Fruit fly (Drosophila melanogaster) whole organism, embryonic: Measurements from ENCODE around the gene CCDC53.

ENCODE experiments used
- Atf6 ChIP-seq: fragments of 200-800 bp; sonication (Bioruptor generic); IDR thresholded peaks from 2 replicates; pipeline ENCODE4 v1.3.6; 2022; ENCODE audit warnings: missing biosample characterization, missing genetic modification characterization
- BEAF-32 ChIP-seq: fragments of 200-800 bp; sonication (Bioruptor generic); optimal IDR thresholded peaks from 3 replicates; lab custom pipeline; 2017; ENCODE audit warnings: missing biosample characterization, missing genetic modification characterization, mild to moderate bottlenecking, moderate library complexity, missing genetic modification reagents
- BtbVII ChIP-seq: fragments of 200-800 bp; sonication (Bioruptor generic); optimal IDR thresholded peaks from 3 replicates; lab custom pipeline; 2017; ENCODE audit warnings: missing biosample characterization, mild to moderate bottlenecking, missing genetic modification characterization
- CG10209 ChIP-seq: fragments of 200-800 bp; sonication (Bioruptor generic); optimal IDR thresholded peaks from 3 replicates; lab custom pipeline; 2017; ENCODE audit warnings: missing biosample characterization, mild to moderate bottlenecking, missing genetic modification characterization, missing genetic modification reagents
- CG10274 ChIP-seq: fragments of 200-800 bp; sonication (Bioruptor generic); optimal IDR thresholded peaks from 3 replicates; lab custom pipeline; 2017; ENCODE audit warnings: missing biosample characterization, mild to moderate bottlenecking, missing genetic modification characterization
- CG10431 ChIP-seq: fragments of 200-800 bp; sonication (Bioruptor generic); optimal IDR thresholded peaks from 3 replicates; lab custom pipeline; 2018; ENCODE audit warnings: missing biosample characterization, mild to moderate bottlenecking, missing genetic modification characterization
- CG10654 ChIP-seq: fragments of 200-800 bp; sonication (Bioruptor generic); optimal IDR thresholded peaks from 2 replicates; lab custom pipeline; 2016; ENCODE audit warnings: missing biosample characterization, missing genetic modification characterization
- CG11696 ChIP-seq: fragments of 200-800 bp; sonication (Bioruptor generic); IDR thresholded peaks from 2 replicates; pipeline ENCODE4 v1.3.6; 2022; ENCODE audit warnings: missing biosample characterization, missing genetic modification characterization
- CG12219 ChIP-seq: fragments of 200-800 bp; sonication (Bioruptor generic); optimal IDR thresholded peaks from 3 replicates; lab custom pipeline; 2018; ENCODE audit warnings: missing biosample characterization, mild to moderate bottlenecking, missing genetic modification characterization
- CG15011 ChIP-seq: fragments of 200-800 bp; sonication (Bioruptor generic); optimal IDR thresholded peaks from 3 replicates; lab custom pipeline; 2018; ENCODE audit warnings: missing biosample characterization, mild to moderate bottlenecking, missing genetic modification characterization
- CG15601 ChIP-seq: fragments of 200-800 bp; sonication (Bioruptor generic); optimal IDR thresholded peaks from 3 replicates; lab custom pipeline; 2019; ENCODE audit warnings: missing biosample characterization, mild to moderate bottlenecking, missing genetic modification characterization, moderate library complexity
- CG16863 ChIP-seq: fragments of 200-800 bp; sonication (Bioruptor generic); optimal IDR thresholded peaks from 3 replicates; lab custom pipeline; 2016; ENCODE audit warnings: missing biosample characterization, missing genetic modification characterization
- CG17186 ChIP-seq: fragments of 200-800 bp; sonication (Bioruptor generic); optimal IDR thresholded peaks from 3 replicates; lab custom pipeline; 2017; ENCODE audit warnings: missing biosample characterization, missing genetic modification reagents, missing genetic modification characterization
- CG17328 ChIP-seq: fragments of 200-800 bp; sonication (Bioruptor generic); IDR thresholded peaks from 2 replicates; pipeline ENCODE4 v1.3.6; 2022; ENCODE audit warnings: missing biosample characterization, missing genetic modification characterization
- CG17612 ChIP-seq: fragments of 200-800 bp; sonication (Bioruptor generic); IDR thresholded peaks from 2 replicates; pipeline ENCODE4 v1.3.6; 2022; ENCODE audit warnings: missing biosample characterization, missing genetic modification characterization
- CG2889 ChIP-seq: fragments of 200-800 bp; sonication (Bioruptor generic); IDR thresholded peaks from 3 replicates; pipeline ENCODE4 v1.3.6; 2022; ENCODE audit warnings: missing biosample characterization, missing genetic modification characterization
- CG31388 ChIP-seq: fragments of 200-800 bp; sonication (Bioruptor generic); optimal IDR thresholded peaks from 2 replicates; lab custom pipeline; 2016; ENCODE audit warnings: missing biosample characterization, missing genetic modification characterization
- CG32767 ChIP-seq: fragments of 200-800 bp; sonication (Bioruptor generic); IDR thresholded peaks from 2 replicates; pipeline ENCODE4 v1.3.6; 2022; ENCODE audit warnings: missing biosample characterization, missing genetic modification characterization
- CG3407 ChIP-seq: fragments of 200-800 bp; sonication (Bioruptor generic); optimal IDR thresholded peaks from 2 replicates; lab custom pipeline; 2018; ENCODE audit warnings: missing biosample characterization, mild to moderate bottlenecking, missing genetic modification characterization
- CG34422 ChIP-seq: fragments of 200-800 bp; sonication (Bioruptor generic); IDR thresholded peaks from 3 replicates; pipeline ENCODE4 v1.3.6; 2022; ENCODE audit warnings: missing biosample characterization, missing genetic modification characterization
- CG42726 ChIP-seq: fragments of 200-800 bp; sonication (Bioruptor generic); IDR thresholded peaks from 2 replicates; pipeline ENCODE4 v1.3.6; 2022; ENCODE audit warnings: missing biosample characterization, missing genetic modification characterization; ENCODE audit not compliant: partially characterized antibody
- CG6791 ChIP-seq: fragments of 200-800 bp; sonication (Bioruptor generic); IDR thresholded peaks from 3 replicates; pipeline ENCODE4 v1.3.6; 2022; ENCODE audit warnings: missing biosample characterization, missing genetic modification characterization; ENCODE audit not compliant: partially characterized antibody
- CG7928 ChIP-seq: fragments of 200-800 bp; sonication (Bioruptor generic); optimal IDR thresholded peaks from 2 replicates; lab custom pipeline; 2017; ENCODE audit warnings: missing biosample characterization, mild to moderate bottlenecking, missing genetic modification characterization
- CG7963 ChIP-seq: fragments of 200-800 bp; sonication (Bioruptor generic); IDR thresholded peaks from 3 replicates; pipeline ENCODE4 v1.3.6; 2022; ENCODE audit warnings: missing biosample characterization, missing genetic modification characterization; ENCODE audit not compliant: partially characterized antibody
- CG9727 ChIP-seq: fragments of 200-800 bp; sonication (Bioruptor generic); optimal IDR thresholded peaks from 3 replicates; lab custom pipeline; 2017; ENCODE audit warnings: missing biosample characterization, mild to moderate bottlenecking, missing genetic modification characterization
- CG9932 ChIP-seq: fragments of 200-800 bp; sonication (Bioruptor generic); IDR thresholded peaks from 2 replicates; pipeline ENCODE4 v1.3.6; 2022; ENCODE audit warnings: missing biosample characterization, missing genetic modification characterization
- Eip74EF ChIP-seq, 2 experiments: fragments of 200-800 bp in 1 of 2; fragments of >200 bp in 1 of 2; sonication (Bioruptor generic) in 1 of 2; optimal IDR thresholded peaks; 2 replicates each; lab custom pipeline; 2017 to 2019; ENCODE audit warnings: missing biosample characterization in 2 of 2, missing genetic modification characterization in 2 of 2, mild to moderate bottlenecking in 1 of 2, moderate library complexity in 1 of 2
- HHEX ChIP-seq: fragments of 200-800 bp; sonication (Bioruptor generic); optimal IDR thresholded peaks from 3 replicates; lab custom pipeline; 2017; ENCODE audit warnings: missing biosample characterization, mild to moderate bottlenecking, missing genetic modification characterization, missing genetic modification reagents
- Kr ChIP-seq: fragments of 200-800 bp; sonication (Bioruptor generic); optimal IDR thresholded peaks from 2 replicates; lab custom pipeline; 2017; ENCODE audit warnings: missing biosample characterization, mild to moderate bottlenecking, missing genetic modification characterization
- Lhr ChIP-seq: fragments of 200-800 bp; sonication (Bioruptor generic); optimal IDR thresholded peaks from 3 replicates; lab custom pipeline; 2017; ENCODE audit warnings: mild to moderate bottlenecking, missing biosample characterization, missing genetic modification reagents, missing genetic modification characterization
- Lim3 ChIP-seq: fragments of 200-800 bp; sonication (Bioruptor generic); IDR thresholded peaks from 2 replicates; pipeline ENCODE4 v1.3.6; 2022; ENCODE audit warnings: missing biosample characterization, missing genetic modification characterization
- Neu2 ChIP-seq: fragments of 200-800 bp; sonication (Bioruptor generic); optimal IDR thresholded peaks from 3 replicates; lab custom pipeline; 2016; ENCODE audit warnings: missing biosample characterization, missing genetic modification characterization, borderline replicate concordance
- PHDP ChIP-seq: fragments of 200-800 bp; sonication (Bioruptor generic); optimal IDR thresholded peaks from 3 replicates; lab custom pipeline; 2018; ENCODE audit warnings: missing biosample characterization, mild to moderate bottlenecking, missing genetic modification characterization, moderate library complexity
- Ptx1 ChIP-seq: fragments of 200-800 bp; sonication (Bioruptor generic); IDR thresholded peaks from 2 replicates; pipeline ENCODE4 v1.3.6; 2022; ENCODE audit warnings: missing biosample characterization, missing genetic modification characterization
- abd-A ChIP-seq: fragments of 200-800 bp; sonication (Bioruptor generic); optimal IDR thresholded peaks from 3 replicates; lab custom pipeline; 2019; ENCODE audit warnings: missing biosample characterization, mild to moderate bottlenecking, missing genetic modification characterization, moderate library complexity
- cato ChIP-seq: fragments of 200-800 bp; sonication (Bioruptor generic); optimal IDR thresholded peaks from 2 replicates; lab custom pipeline; 2016; ENCODE audit warnings: missing biosample characterization, missing genetic modification characterization, borderline replicate concordance
- croc ChIP-seq: fragments of 200-800 bp; sonication (Bioruptor generic); conservative IDR thresholded peaks from 3 replicates; pipeline ENCODE4 v1.3.6; 2022; ENCODE audit warnings: missing biosample characterization, missing genetic modification characterization
- dm ChIP-seq: fragments of 200-800 bp; sonication (Bioruptor generic); optimal IDR thresholded peaks from 3 replicates; lab custom pipeline; 2016; ENCODE audit warnings: missing biosample characterization, missing genetic modification characterization
- gt ChIP-seq: fragments of 200-800 bp; sonication (Bioruptor generic); IDR thresholded peaks from 2 replicates; pipeline ENCODE4 v1.3.6; 2022; ENCODE audit warnings: missing biosample characterization, missing genetic modification characterization
- hbn ChIP-seq: fragments of 200-800 bp; sonication (Bioruptor generic); IDR thresholded peaks from 2 replicates; pipeline ENCODE4 v1.3.6; 2022; ENCODE audit warnings: missing biosample characterization, missing genetic modification characterization; ENCODE audit not compliant: partially characterized antibody
- her ChIP-seq: fragments of 200-800 bp; sonication (Bioruptor generic); optimal IDR thresholded peaks from 2 replicates; lab custom pipeline; 2016; ENCODE audit warnings: missing biosample characterization, missing genetic modification characterization
- lmd ChIP-seq: fragments of 200-800 bp; sonication (Bioruptor generic); IDR thresholded peaks from 2 replicates; pipeline ENCODE4 v1.3.6; 2022; ENCODE audit warnings: missing biosample characterization, missing genetic modification characterization
- maf-S ChIP-seq: fragments of 200-800 bp; sonication (Bioruptor generic); optimal IDR thresholded peaks from 2 replicates; lab custom pipeline; 2016; ENCODE audit warnings: missing biosample characterization, missing genetic modification characterization
- pnt ChIP-seq: fragments of 200-800 bp; sonication (Bioruptor generic); optimal IDR thresholded peaks from 3 replicates; lab custom pipeline; 2016; ENCODE audit warnings: missing biosample characterization, missing genetic modification characterization
- pzg ChIP-seq: fragments of 200-800 bp; sonication (Bioruptor generic); optimal IDR thresholded peaks from 3 replicates; lab custom pipeline; 2018; ENCODE audit warnings: missing biosample characterization, mild to moderate bottlenecking, missing genetic modification characterization, moderate library complexity
- sna ChIP-seq: fragments of 200-800 bp; sonication (Bioruptor generic); IDR thresholded peaks from 2 replicates; pipeline ENCODE4 v1.3.6; 2022; ENCODE audit warnings: missing biosample characterization, missing genetic modification characterization; ENCODE audit not compliant: partially characterized antibody
- sqz ChIP-seq: fragments of 200-800 bp; sonication (Bioruptor generic); optimal IDR thresholded peaks from 3 replicates; lab custom pipeline; 2018; ENCODE audit warnings: missing biosample characterization, mild to moderate bottlenecking, missing genetic modification characterization
- tll ChIP-seq, 2 experiments: fragments of 200-800 bp in 1 of 2; fragments of >200 bp in 1 of 2; sonication (Bioruptor generic) in 1 of 2; optimal IDR thresholded peaks; 2 replicates each; lab custom pipeline; 2017 to 2019; ENCODE audit warnings: missing biosample characterization in 2 of 2, missing genetic modification characterization in 2 of 2, mild to moderate bottlenecking in 1 of 2, moderate library complexity in 1 of 2
- vfl ChIP-seq: fragments of 200-800 bp; sonication (Bioruptor generic); optimal IDR thresholded peaks from 2 replicates; lab custom pipeline; 2016; ENCODE audit warnings: missing biosample characterization, missing genetic modification characterization

The CCDC53 gene

dm6 chr2L:7993062-7993685 is 47.7 kb upstream of the CCDC53 start (continued):
- no peak for TF ChIP-seq dm (GFP tag; lab: Kevin White, UChicago)
- TF ChIP-seq BEAF-32 (GFP tag; lab: Kevin White, UChicago), result no peak
- no peak for TF ChIP-seq CG6791 (GFP tag; lab: Robert Waterston, UW)
- no peak for TF ChIP-seq maf-S (GFP tag; lab: Kevin White, UChicago)
- no peak for TF ChIP-seq Kr (GFP tag; lab: Kevin White, UChicago)
- no peak for TF ChIP-seq CG2889 (GFP tag; lab: Robert Waterston, UW)
- TF ChIP-seq pnt, result no peak
- no peak for TF ChIP-seq CG10274 (GFP tag; lab: Kevin White, UChicago)
- TF ChIP-seq sqz (GFP tag; lab: Kevin White, UChicago), result no peak
- no peak for TF ChIP-seq Lhr (GFP tag; lab: Kevin White, UChicago)
- no peak for TF ChIP-seq CG3407 (GFP tag; lab: Kevin White, UChicago)
- TF ChIP-seq CG7928 (GFP tag; lab: Kevin White, UChicago), result no peak
- TF ChIP-seq croc, result no peak
- no peak for TF ChIP-seq CG9932 (GFP tag; lab: Robert Waterston, UW)
- TF ChIP-seq CG11696 (GFP tag; lab: Robert Waterston, UW), result no peak
- no peak for TF ChIP-seq CG17328
- no peak for TF ChIP-seq HHEX (GFP tag; lab: Kevin White, UChicago)
- no peak for TF ChIP-seq gt (GFP tag; lab: Robert Waterston, UW)
- no peak for TF ChIP-seq lmd (GFP tag; lab: Robert Waterston, UW)
- TF ChIP-seq hbn (GFP tag; lab: Robert Waterston, UW), result no peak
- TF ChIP-seq CG42726, result no peak
- TF ChIP-seq Eip74EF (GFP tag; optimal IDR thresholded peaks at IDR 0.05; lab: Kevin White, UChicago), result peak in 1 of 2 experiments; percentile 50
- no peak for TF ChIP-seq PHDP (tag; lab: Kevin White, UChicago)
- TF ChIP-seq CG34422, result no peak
- TF ChIP-seq pzg (GFP tag; lab: Kevin White, UChicago), result no peak
- TF ChIP-seq CG17186 (GFP tag; lab: Kevin White, UChicago), result no peak
- TF ChIP-seq CG17612 (GFP tag; lab: Robert Waterston, UW), result no peak
- no peak for TF ChIP-seq CG16863 (GFP tag; lab: Kevin White, UChicago)
- TF ChIP-seq CG31388 (GFP tag; lab: Kevin White, UChicago), result no peak
- peak; percentile 12 for TF ChIP-seq CG12219 (GFP tag; lab: Kevin White, UChicago)
- TF ChIP-seq Ptx1 (GFP tag; lab: Robert Waterston, UW), result 0 out of 2 replicates have a peak, but pooled peaks have one; percentile 5
- no peak for TF ChIP-seq Lim3
- no peak for TF ChIP-seq cato
- TF ChIP-seq tll (GFP tag; optimal IDR thresholded peaks at IDR 0.05; lab: Kevin White, UChicago), result no peak
- TF ChIP-seq CG15601 (tag; lab: Kevin White, UChicago), result no peak
- TF ChIP-seq BtbVII (GFP tag; lab: Kevin White, UChicago), result no peak
- no peak for TF ChIP-seq CG7963 (GFP tag; lab: Robert Waterston, UW)
- no peak for TF ChIP-seq CG10431
- TF ChIP-seq CG10209 (GFP tag; lab: Kevin White, UChicago), result no peak
- TF ChIP-seq abd-A (tag; lab: Kevin White, UChicago), result peak; percentile 48
- TF ChIP-seq CG15011, result no peak
- no peak for TF ChIP-seq CG32767 (GFP tag; lab: Robert Waterston, UW)
- TF ChIP-seq CG9727 (GFP tag; lab: Kevin White, UChicago), result no peak
- no peak for TF ChIP-seq Neu2 (GFP tag; lab: Kevin White, UChicago)
- peak; percentile 28 for TF ChIP-seq her (GFP tag; lab: Kevin White, UChicago)
- TF ChIP-seq vfl (GFP tag; lab: Kevin White, UChicago), result no peak
- no peak for TF ChIP-seq CG10654
- TF ChIP-seq sna, result no peak
- no peak for TF ChIP-seq Atf6
